Worm (Caenorhabditis elegans): ENCODE results near the gene F48F5.8.

Gene F48F5.8

DNA sequence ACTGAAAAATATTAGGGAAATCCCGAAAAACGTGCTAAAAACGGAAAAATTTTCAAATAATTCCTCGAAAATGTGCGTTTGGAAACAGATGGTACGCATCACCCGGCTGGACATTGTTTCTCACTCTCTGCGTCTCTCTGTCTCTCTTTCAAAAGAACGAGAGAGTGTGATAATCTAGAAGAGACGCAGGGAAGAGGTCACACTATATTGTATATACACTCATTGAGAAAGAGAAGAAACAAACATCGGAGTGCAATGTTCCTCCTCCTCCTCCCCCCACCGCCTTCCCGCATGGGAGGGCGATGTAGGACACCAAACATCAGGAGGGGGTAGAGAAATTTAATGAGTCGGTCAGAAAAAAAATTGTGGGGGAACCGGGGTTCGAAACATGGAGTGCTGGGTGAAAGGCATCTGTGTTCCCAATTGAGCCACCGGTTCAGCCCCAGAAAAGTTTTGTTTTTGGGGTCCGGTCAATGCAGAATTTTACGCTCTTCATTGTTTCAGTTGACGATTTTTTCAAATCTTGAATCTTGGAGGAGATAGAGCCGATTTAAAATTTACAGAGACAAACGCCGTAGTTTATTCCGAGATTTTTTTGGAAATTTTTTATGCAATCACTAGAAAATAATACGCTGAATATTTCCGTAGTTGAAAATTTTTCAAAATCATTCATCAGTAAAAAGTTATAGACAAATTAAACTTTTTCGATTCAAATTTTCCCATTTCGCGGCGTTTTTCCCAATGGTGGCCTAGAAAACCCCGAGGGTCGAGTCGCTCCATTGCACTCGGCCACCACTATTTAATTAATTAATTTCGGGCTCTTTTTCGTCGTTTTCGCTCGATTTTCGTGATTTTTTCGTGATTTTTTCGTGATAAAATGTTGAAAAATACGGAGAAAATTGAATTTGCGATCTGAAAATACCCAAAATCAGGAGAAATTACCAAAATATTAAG lies 636 bp upstream of the F48F5.8 start (continued):
- TF ChIP-seq snpc-4 (tag; optimal IDR thresholded peaks at IDR 0.05) (peak; percentile 19), mab-5 (tag; optimal IDR thresholded peaks at IDR 0.05) (no peak), sma-3 (GFP tag; optimal IDR thresholded peaks at IDR 0.05) (peak; percentile 39), unc-62 (GFP tag; optimal IDR thresholded peaks at IDR 0.05) (no peak), ztf-11 (tag; optimal IDR thresholded peaks at IDR 0.05) (no peak), lin-13 (GFP tag; optimal IDR thresholded peaks at IDR 0.05) (peak; percentile 48), gmeb-1 (tag; optimal IDR thresholded peaks at IDR 0.05) (peak; percentile 86), lin-39 (tag; optimal IDR thresholded peaks at IDR 0.05) (no peak), unc-39 (tag; optimal IDR thresholded peaks at IDR 0.05) (no peak), dmd-4 (tag; optimal IDR thresholded peaks at IDR 0.05) (no peak), nhr-129 (tag; optimal IDR thresholded peaks at IDR 0.05) (peak; percentile 45), elt-3 (tag; optimal IDR thresholded peaks at IDR 0.05) (no peak)

DNA sequence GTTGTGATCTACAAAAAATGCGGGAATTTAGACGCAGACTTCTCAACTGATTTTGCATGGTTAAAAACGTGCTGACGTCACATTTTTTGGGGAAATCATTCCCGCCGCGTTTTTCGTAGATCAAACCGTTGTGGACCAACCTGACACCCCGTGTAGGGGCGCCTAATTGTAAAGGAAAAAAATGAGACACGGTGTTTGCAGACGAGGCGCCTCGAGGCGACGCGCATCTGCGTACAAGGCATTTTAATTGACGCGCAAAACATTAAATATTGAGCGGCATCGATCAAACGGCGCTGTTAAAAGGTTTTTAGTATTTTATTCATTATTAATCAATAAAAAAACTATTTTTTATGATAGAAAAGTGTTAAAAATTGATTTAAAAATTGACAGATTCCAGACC lies 6.2 kb downstream of the F48F5.8 start:
- TF ChIP-seq unc-55 (GFP tag; optimal IDR thresholded peaks at IDR 0.05) = peak; percentile 32
- peak; percentile 16 for TF ChIP-seq gmeb-1 (tag; optimal IDR thresholded peaks at IDR 0.05)

DNA sequence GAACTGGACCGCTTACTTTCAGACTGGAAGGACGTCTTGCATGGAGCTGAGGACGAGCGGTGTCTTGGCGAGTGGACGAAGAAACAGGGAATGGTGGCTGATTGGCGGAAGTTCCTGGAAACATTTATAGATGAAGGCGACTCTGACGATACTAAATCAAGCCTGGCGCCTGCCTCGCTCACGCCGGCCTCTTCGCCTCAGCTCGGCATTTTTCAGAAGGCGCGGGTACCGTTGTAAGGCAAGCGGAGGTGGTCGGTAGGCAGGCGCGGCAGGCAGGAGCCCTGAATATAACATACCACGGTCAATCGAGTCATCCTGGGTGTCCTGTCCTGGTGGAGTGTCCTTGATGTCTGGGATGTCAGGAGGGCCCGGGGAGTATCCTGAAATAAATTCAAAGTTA lies 20.8 kb downstream of the F48F5.8 start:
- no peak for TF ChIP-seq snpc-4 (tag; optimal IDR thresholded peaks at IDR 0.05)
- TF ChIP-seq dmd-4 (tag; optimal IDR thresholded peaks at IDR 0.05) = no peak
- no peak for TF ChIP-seq skn-1 (tag; optimal IDR thresholded peaks at IDR 0.05)
- TF ChIP-seq ceh-16 (tag; optimal IDR thresholded peaks at IDR 0.05) = no peak
- TF ChIP-seq zag-1 (tag; optimal IDR thresholded peaks at IDR 0.05) = no peak
- no peak for TF ChIP-seq ceh-82 (tag; optimal IDR thresholded peaks at IDR 0.05)
- no peak for TF ChIP-seq unc-39 (tag; optimal IDR thresholded peaks at IDR 0.05)
- TF ChIP-seq sma-3 (GFP tag; optimal IDR thresholded peaks at IDR 0.05) = no peak
- TF ChIP-seq blmp-1 (tag; optimal IDR thresholded peaks at IDR 0.05; ENCODE audit: insufficient read depth) = no peak
- TF ChIP-seq sma-9 (GFP tag; optimal IDR thresholded peaks at IDR 0.05) = no peak
- no peak for TF ChIP-seq sma-9 (tag; optimal IDR thresholded peaks at IDR 0.05)
- no peak for TF ChIP-seq ZK546.5 (tag; optimal IDR thresholded peaks at IDR 0.05)
- TF ChIP-seq ama-1 (optimal IDR thresholded peaks at IDR 0.05) = no peak

DNA sequence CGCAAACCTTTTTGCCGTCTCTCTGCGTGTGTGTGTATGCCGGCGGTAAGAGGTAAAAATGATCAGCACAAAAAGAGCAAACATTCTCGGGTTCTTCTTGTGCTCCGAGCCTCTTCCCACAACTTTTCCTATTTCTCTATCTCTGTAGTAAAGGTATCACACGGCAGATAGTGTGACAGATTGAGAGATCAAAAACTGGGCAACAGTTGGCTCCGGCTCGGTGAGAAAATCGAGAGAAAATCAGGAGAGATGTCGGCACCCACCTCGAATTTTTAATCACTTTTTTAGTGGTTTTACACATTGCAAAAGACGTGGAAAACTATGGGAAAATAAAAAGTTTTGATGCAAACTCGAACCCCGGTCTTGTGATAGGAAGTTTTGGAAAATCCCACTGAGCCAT lies 26.7 kb downstream of the F48F5.8 start:
- TF ChIP-seq nhr-21 (tag; optimal IDR thresholded peaks at IDR 0.05) (no peak), unc-39 (tag; optimal IDR thresholded peaks at IDR 0.05) (no peak), egl-27 (tag; optimal IDR thresholded peaks at IDR 0.05) (no peak), nhr-129 (tag; optimal IDR thresholded peaks at IDR 0.05) (peak; percentile 64), elt-1 (tag; optimal IDR thresholded peaks at IDR 0.05) (no peak), crh-2 (tag; optimal IDR thresholded peaks at IDR 0.05) (no peak), sma-9 (GFP tag; optimal IDR thresholded peaks at IDR 0.05) (no peak), sma-9 (tag; optimal IDR thresholded peaks at IDR 0.05) (no peak), sem-4 (tag; optimal IDR thresholded peaks at IDR 0.05) (no peak)

DNA sequence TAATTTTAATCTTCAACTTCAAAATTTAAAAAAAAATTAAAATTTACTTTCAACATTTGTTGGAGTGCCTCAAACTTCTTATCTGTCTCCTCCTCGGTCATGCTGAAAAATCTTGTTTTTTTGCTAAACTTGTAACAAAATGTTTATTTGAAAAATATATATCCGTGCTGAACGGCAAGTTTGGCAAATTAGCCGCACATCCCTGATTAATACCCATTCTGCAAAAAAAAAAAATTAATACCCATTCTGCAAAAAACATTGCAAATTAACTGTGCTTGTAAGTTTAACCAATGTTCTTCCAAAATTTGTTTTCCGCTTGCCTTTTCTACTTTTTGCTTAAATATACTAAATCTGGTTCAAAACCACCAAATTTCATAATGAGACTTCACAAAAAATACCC lies 27.9 kb downstream of the F48F5.8 start, which contains the start of gene F48F5.6:
F48F5.6 (minus strand) TSS at position 101 of the 400 bp plus-strand sequence.
- TF ChIP-seq nhr-237 (tag; optimal IDR thresholded peaks at IDR 0.05) = no peak
- no peak for TF ChIP-seq sem-4 (tag; optimal IDR thresholded peaks at IDR 0.05)
- TF ChIP-seq nhr-6 (tag; optimal IDR thresholded peaks at IDR 0.05) = no peak
- TF ChIP-seq nhr-11 (tag; optimal IDR thresholded peaks at IDR 0.05) = no peak
- no peak for TF ChIP-seq ceh-16 (tag; optimal IDR thresholded peaks at IDR 0.05)
- TF ChIP-seq unc-62 (GFP tag; optimal IDR thresholded peaks at IDR 0.05) = no peak
- no peak for TF ChIP-seq ztf-1 (GFP tag; conservative IDR thresholded peaks at IDR 0.05)
- no peak for TF ChIP-seq elt-1 (tag; optimal IDR thresholded peaks at IDR 0.05)
- TF ChIP-seq nhr-129 (tag; optimal IDR thresholded peaks at IDR 0.05) = no peak
- no peak for TF ChIP-seq lsy-2 (tag; optimal IDR thresholded peaks at IDR 0.05)
- TF ChIP-seq snpc-4 (tag; optimal IDR thresholded peaks at IDR 0.05) = no peak
- TF ChIP-seq sma-3 (GFP tag; optimal IDR thresholded peaks at IDR 0.05) = no peak
- no peak for TF ChIP-seq R02D3.7 (tag; optimal IDR thresholded peaks at IDR 0.05)
- TF ChIP-seq fos-1 (tag; optimal IDR thresholded peaks at IDR 0.05) = no peak
